Worm (Caenorhabditis elegans) whole organism, L2 larva: ENCODE data around the gene mrpl-32.

Source experiments
- C34F6.9 ChIP-seq: fragments of 150-350 bp; optimal IDR thresholded peaks from 2 replicates; lab custom pipeline; 2014; ENCODE audit warnings: missing biosample characterization, missing genetic modification characterization
- R02D3.7 ChIP-seq: fragments of 150-350 bp; optimal IDR thresholded peaks from 2 replicates; lab custom pipeline; 2014; ENCODE audit warnings: missing biosample characterization, missing genetic modification characterization
- Y55F3AM.14 ChIP-seq: fragments of 200-800 bp; sonication (Bioruptor generic); optimal IDR thresholded peaks from 2 replicates; lab custom pipeline; 2018; ENCODE audit warnings: mild to moderate bottlenecking, missing genetic modification characterization, missing compliant biosample characterization
- blmp-1 ChIP-seq: sonication (generic microtip); optimal IDR thresholded peaks from 2 replicates; lab custom pipeline; 2017; ENCODE audit warnings: missing genetic modification characterization, mild to moderate bottlenecking, missing compliant biosample characterization, antibody characterized with exemption, moderate library complexity; ENCODE audit not compliant: insufficient read depth
- ceh-16 ChIP-seq: fragments of 150-350 bp; optimal IDR thresholded peaks from 2 replicates; lab custom pipeline; 2014; ENCODE audit warnings: missing biosample characterization, missing genetic modification characterization
- ceh-82 ChIP-seq: fragments of 150-350 bp; optimal IDR thresholded peaks from 2 replicates; lab custom pipeline; 2014; ENCODE audit warnings: missing biosample characterization, missing genetic modification characterization
- crh-2 ChIP-seq: sonication (generic microtip); optimal IDR thresholded peaks from 2 replicates; lab custom pipeline; 2017; ENCODE audit warnings: missing biosample characterization, missing genetic modification characterization
- dmd-4 ChIP-seq: sonication (generic microtip); optimal IDR thresholded peaks from 2 replicates; lab custom pipeline; 2017; ENCODE audit warnings: missing biosample characterization, missing genetic modification characterization
- egl-27 ChIP-seq: sonication (generic microtip); optimal IDR thresholded peaks from 3 replicates; lab custom pipeline; 2017; ENCODE audit warnings: missing biosample characterization, missing genetic modification reagents, missing genetic modification characterization
- gmeb-1 ChIP-seq: fragments of 150-350 bp; optimal IDR thresholded peaks from 2 replicates; lab custom pipeline; 2014; ENCODE audit warnings: missing biosample characterization, missing genetic modification characterization
- lin-11 ChIP-seq: fragments of 150-350 bp; sonication (generic microtip); optimal IDR thresholded peaks from 2 replicates; lab custom pipeline; 2014; ENCODE audit warnings: missing biosample characterization, missing genetic modification characterization, inconsistent platforms, mixed read lengths
- lin-13 ChIP-seq: fragments of 150-350 bp; optimal IDR thresholded peaks from 2 replicates; lab custom pipeline; 2014; ENCODE audit warnings: missing biosample characterization, missing genetic modification reagents, missing genetic modification characterization
- lin-39 ChIP-seq: fragments of 150-350 bp; optimal IDR thresholded peaks from 2 replicates; lab custom pipeline; 2014; ENCODE audit warnings: missing biosample characterization, missing genetic modification reagents, missing genetic modification characterization
- lsy-2 ChIP-seq, 2 experiments: fragments of 150-350 bp in 1 of 2; sonication (generic microtip) in 1 of 2; optimal IDR thresholded peaks; 2 replicates each; lab custom pipeline; 2014 to 2017; ENCODE audit warnings: missing biosample characterization in 2 of 2, missing genetic modification characterization in 2 of 2
- nhr-11 ChIP-seq: fragments of 150-350 bp; optimal IDR thresholded peaks from 2 replicates; lab custom pipeline; 2014; ENCODE audit warnings: missing biosample characterization, missing genetic modification characterization
- nhr-129 ChIP-seq: fragments of 150-350 bp; optimal IDR thresholded peaks from 2 replicates; lab custom pipeline; 2014; ENCODE audit warnings: missing biosample characterization, missing genetic modification characterization
- nhr-21 ChIP-seq: fragments of 150-350 bp; optimal IDR thresholded peaks from 2 replicates; lab custom pipeline; 2014; ENCODE audit warnings: missing biosample characterization, missing genetic modification characterization
- nhr-23 ChIP-seq: fragments of 150-350 bp; optimal IDR thresholded peaks from 2 replicates; lab custom pipeline; 2014; ENCODE audit warnings: missing biosample characterization, missing genetic modification reagents, missing genetic modification characterization
- nhr-237 ChIP-seq: fragments of 150-350 bp; optimal IDR thresholded peaks from 2 replicates; lab custom pipeline; 2014; ENCODE audit warnings: missing biosample characterization, missing genetic modification characterization
- nhr-6 ChIP-seq: fragments of 150-350 bp; optimal IDR thresholded peaks from 2 replicates; lab custom pipeline; 2014; ENCODE audit warnings: missing biosample characterization, missing genetic modification characterization
- nhr-77 ChIP-seq: fragments of 150-350 bp; optimal IDR thresholded peaks from 2 replicates; lab custom pipeline; 2014; ENCODE audit warnings: missing biosample characterization, missing genetic modification characterization
- peb-1 ChIP-seq: fragments of 150-350 bp; optimal IDR thresholded peaks from 2 replicates; lab custom pipeline; 2014; ENCODE audit warnings: missing biosample characterization, missing genetic modification characterization
- sem-4 ChIP-seq: fragments of 150-350 bp; optimal IDR thresholded peaks from 2 replicates; lab custom pipeline; 2014; ENCODE audit warnings: missing biosample characterization, missing genetic modification reagents, missing genetic modification characterization
- skn-1 ChIP-seq: sonication (generic microtip); optimal IDR thresholded peaks from 2 replicates; lab custom pipeline; 2017; ENCODE audit warnings: missing biosample characterization, missing genetic modification characterization
- unc-39 ChIP-seq: fragments of 150-350 bp; optimal IDR thresholded peaks from 2 replicates; lab custom pipeline; 2014; ENCODE audit warnings: missing biosample characterization, missing genetic modification characterization
- unc-62 ChIP-seq: fragments of 150-350 bp; optimal IDR thresholded peaks from 2 replicates; lab custom pipeline; 2014; ENCODE audit warnings: missing biosample characterization, missing genetic modification reagents, missing genetic modification characterization
- ztf-1 ChIP-seq: fragments of 200-800 bp; sonication (Bioruptor generic); conservative IDR thresholded peaks from 2 replicates; pipeline ENCODE4 v1.3.6; 2022; ENCODE audit warnings: missing genetic modification characterization, missing compliant biosample characterization
- ztf-11 ChIP-seq: sonication (generic microtip); optimal IDR thresholded peaks from 2 replicates; lab custom pipeline; 2017; ENCODE audit warnings: missing biosample characterization, missing genetic modification characterization

mrpl-32 gene

DNA sequence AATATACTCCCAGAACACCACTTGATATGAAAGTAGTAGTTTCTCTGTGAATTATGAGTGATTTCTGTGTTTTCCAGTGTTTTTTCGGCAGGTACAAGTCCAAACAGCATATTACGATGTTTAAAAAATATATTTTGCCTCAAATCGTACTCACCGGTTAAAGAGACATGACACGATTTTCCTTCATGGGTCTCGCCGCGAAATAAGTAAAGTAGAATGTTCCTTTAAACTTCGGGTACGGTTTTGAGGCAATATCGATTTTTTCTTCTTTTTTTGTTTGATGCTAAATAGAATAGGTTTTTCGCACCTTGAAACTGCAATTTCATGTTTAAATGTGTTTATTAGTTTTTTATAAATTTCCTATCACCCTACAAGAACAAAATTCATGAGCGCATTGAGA, 42.4 kb downstream of the mrpl-32 start:
- no peak for TF ChIP-seq dmd-4 (tag; lab: Kevin White, UChicago)
- TF ChIP-seq C34F6.9 (tag; lab: Kevin White, UChicago), result no peak
- TF ChIP-seq blmp-1 (tag; lab: Kevin White, UChicago), result no peak
- TF ChIP-seq crh-2 (tag; lab: Kevin White, UChicago), result no peak
- TF ChIP-seq R02D3.7 (tag; lab: Kevin White, UChicago), result no peak
- no peak for TF ChIP-seq nhr-77 (tag; lab: Kevin White, UChicago)
- no peak for TF ChIP-seq lin-13 (GFP tag; lab: Kevin White, UChicago)
- TF ChIP-seq ceh-82 (tag; lab: Kevin White, UChicago), result no peak
- TF ChIP-seq lin-11 (tag; lab: Kevin White, UChicago), result no peak
- TF ChIP-seq sem-4 (tag; lab: Kevin White, UChicago), result no peak
- no peak for TF ChIP-seq peb-1 (tag; lab: Kevin White, UChicago)
- no peak for TF ChIP-seq Y55F3AM.14 (GFP tag; lab: Kevin White, UChicago)
- no peak for TF ChIP-seq ztf-1 (GFP tag; lab: Robert Waterston, UW)
- TF ChIP-seq, all 48 proteins: peak for 0

DNA sequence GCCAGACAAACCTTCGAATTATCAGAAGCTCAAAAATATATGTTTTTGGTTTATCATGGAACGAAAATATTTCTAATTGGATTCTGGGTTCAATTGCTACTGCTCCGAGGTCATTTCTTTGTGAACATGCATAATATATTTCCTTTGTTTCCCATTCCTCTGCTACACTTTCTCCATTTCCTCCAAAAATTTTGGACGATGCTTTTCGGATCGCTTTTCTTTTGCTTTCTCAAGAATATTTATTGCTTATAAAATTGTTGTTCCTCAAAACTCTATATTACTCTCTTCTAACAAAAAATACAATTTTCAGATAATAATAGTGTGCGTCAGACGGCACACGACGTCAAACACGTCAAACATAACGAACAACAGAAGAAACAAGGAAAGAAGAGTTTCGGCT, 45.2 kb downstream of the mrpl-32 start, which contains the start of gene pac-1:
Gene pac-1, plus strand, starts transcription at position 301 of the 400 bp plus-strand sequence.
- TF ChIP-seq lsy-2 (tag; optimal IDR thresholded peaks at IDR 0.05; lab: Kevin White, UChicago) (no peak), egl-27 (tag; lab: Kevin White, UChicago) (no peak), unc-39 (no peak), nhr-21 (tag; lab: Kevin White, UChicago) (no peak), skn-1 (no peak), unc-62 (GFP tag; lab: Kevin White, UChicago) (no peak), nhr-23 (tag; lab: Kevin White, UChicago) (no peak), ceh-16 (tag; lab: Kevin White, UChicago) (no peak), nhr-11 (tag; lab: Kevin White, UChicago) (no peak), lin-39 (tag; lab: Kevin White, UChicago) (no peak), gmeb-1 (tag; lab: Kevin White, UChicago) (no peak), ztf-11 (no peak), peb-1 (tag; lab: Kevin White, UChicago) (no peak), R02D3.7 (tag; lab: Kevin White, UChicago) (no peak), nhr-237 (no peak), nhr-6 (tag; lab: Kevin White, UChicago) (no peak), lin-11 (tag; lab: Kevin White, UChicago) (no peak), nhr-129 (tag; lab: Kevin White, UChicago) (no peak)
- TF ChIP-seq, all 48 proteins: peak for 0
